Worm (Caenorhabditis elegans) whole organism, L4 larva: Measurements from ENCODE around the gene sre-47.
A peak's percentile ranks its signal among the peaks of the same experiment; 100 is the strongest.

ENCODE experiments used
- F44E2.7 ChIP-seq: fragments of 200-800 bp; sonication (Bioruptor generic); IDR thresholded peaks from 2 replicates; pipeline ENCODE4 v2.1.2; 2022; ENCODE audit warnings: missing genetic modification characterization, missing compliant biosample characterization
- F49E8.2 ChIP-seq: sonication (generic microtip); optimal IDR thresholded peaks from 2 replicates; lab custom pipeline; 2016; ENCODE audit warnings: missing compliant biosample characterization, mild to moderate bottlenecking, missing genetic modification characterization, borderline replicate concordance
- R02D3.7 ChIP-seq: fragments of 150-350 bp; sonication (generic microtip); optimal IDR thresholded peaks from 3 replicates; lab custom pipeline; 2014; ENCODE audit warnings: missing biosample characterization, missing genetic modification characterization
- Y105C5A.15 ChIP-seq: fragments of 200-800 bp; sonication (Bioruptor generic); IDR thresholded peaks from 2 replicates; pipeline ENCODE4 v1.3.6; 2022; ENCODE audit warnings: missing genetic modification characterization, missing compliant biosample characterization
- Y48G9A.11 ChIP-seq: fragments of 200-800 bp; sonication (Bioruptor generic); IDR thresholded peaks from 2 replicates; pipeline ENCODE4 v1.3.6; 2022; ENCODE audit warnings: missing genetic modification reagents, missing genetic modification characterization, missing compliant biosample characterization
- Y75B8A.6 ChIP-seq: fragments of 200-800 bp; sonication (Bioruptor generic); IDR thresholded peaks from 2 replicates; pipeline ENCODE4 v1.3.6; 2022; ENCODE audit warnings: missing genetic modification reagents, missing genetic modification characterization, missing compliant biosample characterization
- ZK337.2 ChIP-seq: fragments of 200-800 bp; sonication (Bioruptor generic); IDR thresholded peaks from 2 replicates; pipeline ENCODE4 v1.3.6; 2022; ENCODE audit warnings: missing genetic modification reagents, missing genetic modification characterization, missing compliant biosample characterization
- aha-1 ChIP-seq: fragments of 150-350 bp; peaks from one replicate; lab custom pipeline; 2014; ENCODE audit warnings: missing biosample characterization, missing genetic modification characterization
- attf-4 ChIP-seq: sonication (generic microtip); optimal IDR thresholded peaks from 3 replicates; lab custom pipeline; 2017; ENCODE audit warnings: missing biosample characterization, missing genetic modification characterization
- ceh-28 ChIP-seq: fragments of 150-350 bp; optimal IDR thresholded peaks from 2 replicates; lab custom pipeline; 2014; ENCODE audit warnings: missing biosample characterization, missing genetic modification reagents, missing genetic modification characterization
- ceh-32 ChIP-seq: sonication (generic microtip); optimal IDR thresholded peaks from 2 replicates; lab custom pipeline; 2016; ENCODE audit warnings: mild to moderate bottlenecking, missing genetic modification characterization, missing compliant biosample characterization; ENCODE audit not compliant: poor library complexity
- ceh-44 ChIP-seq: fragments of 200-800 bp; sonication (Bioruptor generic); IDR thresholded peaks from 2 replicates; pipeline ENCODE4 v1.3.6; 2022; ENCODE audit warnings: missing genetic modification reagents, missing genetic modification characterization, missing compliant biosample characterization
- ceh-82 ChIP-seq: sonication (generic microtip); optimal IDR thresholded peaks from 2 replicates; lab custom pipeline; 2017; ENCODE audit warnings: missing biosample characterization, missing genetic modification characterization
- cey-2 ChIP-seq: sonication (generic microtip); optimal IDR thresholded peaks from 3 replicates; lab custom pipeline; 2017; ENCODE audit warnings: missing genetic modification characterization, mild to moderate bottlenecking, missing compliant biosample characterization, antibody characterized with exemption, borderline replicate concordance; ENCODE audit not compliant: insufficient read depth
- daf-19 ChIP-seq: fragments of 200-800 bp; sonication (Bioruptor generic); conservative IDR thresholded peaks from 2 replicates; pipeline ENCODE4 v1.3.6; 2022; ENCODE audit warnings: missing genetic modification characterization, missing compliant biosample characterization
- daf-8 ChIP-seq: fragments of 200-800 bp; sonication (Bioruptor generic); IDR thresholded peaks from 2 replicates; pipeline ENCODE4 v1.3.6; 2022; ENCODE audit warnings: missing genetic modification characterization, missing compliant biosample characterization
- dmd-6 ChIP-seq: fragments of 200-800 bp; sonication (Bioruptor generic); IDR thresholded peaks from 2 replicates; pipeline ENCODE4 v1.3.6; 2022; ENCODE audit warnings: missing genetic modification reagents, missing genetic modification characterization, missing compliant biosample characterization
- dmd-8 ChIP-seq: fragments of 200-800 bp; sonication (Bioruptor generic); IDR thresholded peaks from 2 replicates; pipeline ENCODE4 v1.3.6; 2022; ENCODE audit warnings: missing genetic modification characterization, missing compliant biosample characterization
- dmd-9 ChIP-seq: fragments of 200-800 bp; sonication (Bioruptor generic); IDR thresholded peaks from 2 replicates; pipeline ENCODE4 v1.3.6; 2022; ENCODE audit warnings: missing genetic modification reagents, missing genetic modification characterization, missing compliant biosample characterization
- duxl-1 ChIP-seq: sonication (generic microtip); optimal IDR thresholded peaks from 2 replicates; lab custom pipeline; 2016; ENCODE audit warnings: mild to moderate bottlenecking, missing genetic modification characterization, moderate library complexity, missing compliant biosample characterization; ENCODE audit not compliant: poor library complexity
- egl-27 ChIP-seq: sonication (generic microtip); optimal IDR thresholded peaks from 3 replicates; lab custom pipeline; 2017; ENCODE audit warnings: missing biosample characterization, missing genetic modification reagents, missing genetic modification characterization
- egl-43 ChIP-seq: fragments of 200-800 bp; sonication (Bioruptor generic); IDR thresholded peaks from 2 replicates; pipeline ENCODE4 v1.3.6; 2022; ENCODE audit warnings: missing genetic modification reagents, missing genetic modification characterization, missing compliant biosample characterization
- hlh-30 ChIP-seq: sonication (generic microtip); optimal IDR thresholded peaks from 2 replicates; lab custom pipeline; 2017; ENCODE audit warnings: antibody characterized with exemption, mild to moderate bottlenecking, missing genetic modification characterization, missing compliant biosample characterization; ENCODE audit not compliant: insufficient read depth
- lim-7 ChIP-seq: fragments of 200-800 bp; sonication (Bioruptor generic); IDR thresholded peaks from 2 replicates; pipeline ENCODE4 v1.3.6; 2022; ENCODE audit warnings: missing genetic modification characterization, missing compliant biosample characterization
- lin-1 ChIP-seq: fragments of 200-800 bp; sonication (Bioruptor generic); IDR thresholded peaks from 2 replicates; pipeline ENCODE4 v1.3.6; 2022; ENCODE audit warnings: missing genetic modification reagents, missing genetic modification characterization, missing compliant biosample characterization
- lin-29 ChIP-seq: fragments of 200-800 bp; sonication (Bioruptor generic); IDR thresholded peaks from 2 replicates; pipeline ENCODE4 v1.3.6; 2022; ENCODE audit warnings: missing genetic modification reagents, missing genetic modification characterization, missing compliant biosample characterization
- lin-38 ChIP-seq: fragments of 200-800 bp; sonication (Bioruptor generic); IDR thresholded peaks from 2 replicates; pipeline ENCODE4 v1.3.6; 2022; ENCODE audit warnings: missing genetic modification reagents, missing genetic modification characterization, missing compliant biosample characterization
- lin-39 ChIP-seq: fragments of 150-350 bp; optimal IDR thresholded peaks from 2 replicates; lab custom pipeline; 2014; ENCODE audit warnings: missing biosample characterization, missing genetic modification reagents, missing genetic modification characterization
- madf-5 ChIP-seq, 2 experiments: fragments of 200-800 bp; sonication (Bioruptor generic); IDR thresholded peaks; 2 replicates each; pipeline ENCODE4 v1.3.6; 2022; ENCODE audit warnings: missing compliant biosample characterization in 2 of 2, missing genetic modification characterization in 2 of 2
- mdl-1 ChIP-seq, 2 experiments: fragments of 150-350 bp in 1 of 2; sonication (generic microtip) in 1 of 2; optimal IDR thresholded peaks; 2 replicates each; lab custom pipeline; 2014 to 2017; ENCODE audit warnings: missing biosample characterization in 2 of 2, missing genetic modification characterization in 2 of 2
- mep-1 ChIP-seq: fragments of 150-350 bp; sonication (generic microtip); optimal IDR thresholded peaks from 3 replicates; lab custom pipeline; 2014; ENCODE audit warnings: missing biosample characterization, missing genetic modification characterization
- mes-2 ChIP-seq: sonication (generic microtip); optimal IDR thresholded peaks from 2 replicates; lab custom pipeline; 2016; ENCODE audit warnings: missing genotype, mild to moderate bottlenecking, missing genetic modification characterization, missing compliant biosample characterization; ENCODE audit not compliant: poor library complexity, severe bottlenecking
- nhr-102 ChIP-seq: sonication (generic microtip); optimal IDR thresholded peaks from 2 replicates; lab custom pipeline; 2016; ENCODE audit warnings: mild to moderate bottlenecking, missing genetic modification characterization, moderate library complexity, missing compliant biosample characterization
- nhr-11 ChIP-seq: fragments of 150-350 bp; optimal IDR thresholded peaks from 2 replicates; lab custom pipeline; 2014; ENCODE audit warnings: missing biosample characterization, missing genetic modification characterization
- nhr-25 ChIP-seq: sonication (generic microtip); optimal IDR thresholded peaks from 2 replicates; lab custom pipeline; 2017; ENCODE audit warnings: missing genetic modification characterization, mild to moderate bottlenecking, missing compliant biosample characterization, antibody characterized with exemption, moderate library complexity, borderline replicate concordance; ENCODE audit not compliant: insufficient read depth
- nhr-41 ChIP-seq: fragments of 200-800 bp; sonication (Bioruptor generic); IDR thresholded peaks from 2 replicates; pipeline ENCODE4 v1.3.6; 2022; ENCODE audit warnings: missing genetic modification reagents, missing genetic modification characterization, missing compliant biosample characterization
- nhr-48 ChIP-seq: sonication (generic microtip); optimal IDR thresholded peaks from 2 replicates; lab custom pipeline; 2016; ENCODE audit warnings: mild to moderate bottlenecking, missing genetic modification characterization, missing compliant biosample characterization
- nhr-76 ChIP-seq: fragments of 150-350 bp; optimal IDR thresholded peaks from 2 replicates; lab custom pipeline; 2014; ENCODE audit warnings: missing biosample characterization, missing genetic modification characterization
- nhr-77 ChIP-seq: fragments of 150-350 bp; optimal IDR thresholded peaks from 2 replicates; lab custom pipeline; 2014; ENCODE audit warnings: missing biosample characterization, missing genetic modification characterization
- php-3 ChIP-seq: fragments of 200-800 bp; sonication (Bioruptor generic); IDR thresholded peaks from 2 replicates; pipeline ENCODE4 v1.3.6; 2022; ENCODE audit warnings: missing genetic modification reagents, missing genetic modification characterization, missing compliant biosample characterization
- pqm-1 ChIP-seq: sonication (generic microtip); optimal IDR thresholded peaks from 2 replicates; lab custom pipeline; 2017; ENCODE audit warnings: missing biosample characterization, missing genetic modification characterization
- saeg-2 ChIP-seq: fragments of 200-800 bp; sonication (Bioruptor generic); IDR thresholded peaks from 2 replicates; pipeline ENCODE4 v1.3.6; 2022; ENCODE audit warnings: missing genetic modification reagents, missing genetic modification characterization, missing compliant biosample characterization
- set-16 ChIP-seq: fragments of 200-800 bp; sonication (Bioruptor generic); IDR thresholded peaks from 2 replicates; pipeline ENCODE4 v1.3.6; 2022; ENCODE audit warnings: missing genetic modification reagents, missing genetic modification characterization, missing compliant biosample characterization
- skn-1 ChIP-seq: fragments of 150-350 bp; optimal IDR thresholded peaks from 2 replicates; lab custom pipeline; 2014; ENCODE audit warnings: missing biosample characterization, missing genetic modification characterization
- snpc-1.2 ChIP-seq: fragments of 200-800 bp; sonication (Bioruptor generic); IDR thresholded peaks from 2 replicates; pipeline ENCODE4 v1.3.6; 2022; ENCODE audit warnings: missing genetic modification reagents, missing genetic modification characterization, missing compliant biosample characterization
- unc-130 ChIP-seq: sonication (generic microtip); optimal IDR thresholded peaks from 2 replicates; lab custom pipeline; 2016; ENCODE audit warnings: missing genetic modification reagents, missing genetic modification characterization, missing compliant biosample characterization
- ztf-7 ChIP-seq: fragments of 150-350 bp; optimal IDR thresholded peaks from 2 replicates; lab custom pipeline; 2014; ENCODE audit warnings: missing biosample characterization, missing genetic modification characterization

sre-47 gene

DNA sequence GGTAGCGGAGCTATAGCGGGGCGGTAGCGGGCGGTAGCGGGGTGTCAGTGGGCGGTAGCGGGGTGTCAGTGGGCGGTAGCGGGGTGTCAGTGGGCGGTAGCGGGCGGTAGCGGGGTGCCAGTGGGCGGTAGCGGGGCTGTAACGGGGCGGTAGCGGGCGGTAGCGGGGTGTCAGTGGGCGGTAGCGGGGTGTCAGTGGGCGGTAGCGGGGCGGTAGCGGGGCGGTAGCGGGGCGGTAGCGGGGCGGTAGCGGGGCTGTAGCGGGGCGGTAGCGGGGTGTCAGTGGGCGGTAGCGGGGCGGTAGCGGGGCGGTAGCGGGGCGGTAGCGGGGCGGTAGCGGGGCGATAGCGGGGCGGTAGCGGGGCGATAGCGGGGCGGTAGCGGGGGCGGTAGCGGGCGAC, 35.2 kb upstream of the sre-47 start (continued):
- TF ChIP-seq saeg-2 (GFP tag; lab: Robert Waterston, UW) (0 out of 2 replicates have a peak, but pooled peaks have one; percentile 40), php-3 (peak; percentile 63; the same call in 1 of the 2 replicates), daf-8 (GFP tag; lab: Robert Waterston, UW) (0 out of 2 replicates have a peak, but pooled peaks have one; percentile 43), set-16 (GFP tag; lab: Robert Waterston, UW) (peak; percentile 100), egl-43 (peak; percentile 82), lim-7 (GFP tag; lab: Robert Waterston, UW) (peak; percentile 36; the same call in 1 of the 2 replicates)

DNA sequence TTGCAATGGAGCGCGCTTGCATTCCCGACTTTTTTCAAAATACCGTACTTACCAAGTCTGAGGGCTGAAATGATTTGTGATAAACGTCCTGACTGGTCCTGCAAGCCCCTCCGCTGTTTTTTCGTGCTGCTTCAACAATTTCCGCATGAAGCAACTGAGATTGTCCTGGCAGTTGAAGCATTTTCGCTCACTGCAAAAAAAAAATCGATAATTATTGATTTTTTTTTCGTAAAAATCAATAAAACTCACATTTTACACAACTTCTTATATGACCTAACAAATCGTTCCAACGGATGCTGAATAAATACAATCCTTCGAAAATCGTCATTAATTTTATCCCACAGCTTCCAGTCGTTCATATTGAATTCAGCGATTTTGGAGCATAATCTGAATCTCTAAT, 34.4 kb upstream of the sre-47 start:
- no peak for TF ChIP-seq ZK337.2
- no peak for TF ChIP-seq nhr-76 (tag; lab: Kevin White, UChicago)
- no peak for TF ChIP-seq set-16 (GFP tag; lab: Robert Waterston, UW)
- TF ChIP-seq F49E8.2: no peak
- peak; percentile 88 for TF ChIP-seq ceh-28 (tag; lab: Kevin White, UChicago)

DNA sequence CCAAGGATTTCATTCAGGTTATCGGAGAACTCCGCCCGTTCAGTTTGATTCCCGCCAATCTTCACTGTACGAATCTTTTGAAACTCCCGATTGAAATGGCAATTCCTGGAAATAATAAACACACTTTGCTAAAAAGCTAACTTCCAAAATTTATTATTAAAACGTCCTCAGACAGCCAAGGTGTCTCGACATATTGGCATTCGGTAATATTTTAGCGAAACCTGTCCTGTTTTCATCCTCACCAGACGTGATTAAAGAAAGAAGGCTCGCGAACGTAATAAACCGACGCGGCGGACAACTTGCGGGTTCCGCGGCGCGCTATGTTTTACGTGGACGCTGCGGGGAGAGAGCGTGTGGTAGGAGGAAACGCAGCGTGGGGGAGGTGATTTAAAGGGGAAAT, 33.7 kb upstream of the sre-47 start:
- peak; percentile 81 for TF ChIP-seq hlh-30
- TF ChIP-seq lin-29 (GFP tag; lab: Robert Waterston, UW): no peak
- TF ChIP-seq nhr-41 (GFP tag; lab: Robert Waterston, UW): no peak
- peak; percentile 40 for TF ChIP-seq pqm-1 (tag; lab: Kevin White, UChicago)
- peak; percentile 69 for TF ChIP-seq snpc-1.2 (GFP tag; lab: Robert Waterston, UW)
- TF ChIP-seq egl-27 (tag; lab: Kevin White, UChicago): no peak
- TF ChIP-seq ceh-82 (tag; lab: Kevin White, UChicago): no peak
- no peak for TF ChIP-seq nhr-76 (tag; lab: Kevin White, UChicago)
- peak; percentile 78 for TF ChIP-seq nhr-102 (tag; lab: Kevin White, UChicago)
- no peak for TF ChIP-seq ceh-44 (GFP tag; lab: Robert Waterston, UW)
- TF ChIP-seq lin-38 (GFP tag; lab: Robert Waterston, UW): peak; percentile 84
- TF ChIP-seq nhr-48 (tag; lab: Kevin White, UChicago): peak; percentile 74
- peak; percentile 15 for TF ChIP-seq nhr-11 (tag; lab: Kevin White, UChicago)
- TF ChIP-seq Y105C5A.15 (GFP tag; lab: Robert Waterston, UW): no peak
- TF ChIP-seq attf-4 (tag; lab: Kevin White, UChicago): no peak
- no peak for TF ChIP-seq skn-1 (tag; lab: Kevin White, UChicago)
- TF ChIP-seq lim-7 (GFP tag; lab: Robert Waterston, UW): 0 out of 2 replicates have a peak, but pooled peaks have one; percentile 28
- no peak for TF ChIP-seq cey-2
- no peak for TF ChIP-seq Y75B8A.6 (GFP tag; lab: Robert Waterston, UW)
- no peak for TF ChIP-seq R02D3.7 (tag; lab: Kevin White, UChicago)
- no peak for TF ChIP-seq dmd-8 (GFP tag; lab: Robert Waterston, UW)
- TF ChIP-seq aha-1 (tag; lab: Kevin White, UChicago): peak; percentile 1
- TF ChIP-seq F44E2.7: no peak
- TF ChIP-seq nhr-77 (tag; lab: Kevin White, UChicago): peak; percentile 70
- peak; percentile 82 for TF ChIP-seq mep-1 (tag; lab: Kevin White, UChicago)
- peak; percentile 73 for TF ChIP-seq mes-2 (tag; lab: Kevin White, UChicago)
- no peak for TF ChIP-seq lin-39 (tag; lab: Kevin White, UChicago)
- no peak for TF ChIP-seq dmd-9
- peak; percentile 65 for TF ChIP-seq nhr-25 (tag; lab: Kevin White, UChicago)
- peak in 1 of 2 experiments; percentile 56 for TF ChIP-seq mdl-1 (tag; optimal IDR thresholded peaks at IDR 0.05; lab: Kevin White, UChicago)
- peak; percentile 71 for TF ChIP-seq unc-130 (GFP tag; lab: Kevin White, UChicago)
- TF ChIP-seq daf-19: no peak
- TF ChIP-seq dmd-6 (GFP tag; lab: Robert Waterston, UW): peak; percentile 78
- TF ChIP-seq duxl-1 (tag; lab: Kevin White, UChicago): peak; percentile 84
- no peak for TF ChIP-seq ceh-32
- no peak for TF ChIP-seq madf-5 (GFP tag; IDR thresholded peaks at IDR 0.05; lab: Robert Waterston, UW)
- TF ChIP-seq daf-8 (GFP tag; lab: Robert Waterston, UW): no peak
- peak; percentile 70 for TF ChIP-seq Y48G9A.11 (GFP tag; lab: Robert Waterston, UW)
- TF ChIP-seq ztf-7 (tag; lab: Kevin White, UChicago): peak; percentile 75
- TF ChIP-seq lin-1 (GFP tag; lab: Robert Waterston, UW): peak; percentile 53; the same call in 1 of the 2 replicates
